Fruit fly (Drosophila melanogaster) whole organism, prepupa: ENCODE measurements around the gene CG10470.

ENCODE experiments used
- CG10669 ChIP-seq: fragments of 200-800 bp; sonication (Bioruptor generic); optimal IDR thresholded peaks from 3 replicates; lab custom pipeline; 2018; ENCODE audit warnings: missing biosample characterization, mild to moderate bottlenecking, missing genetic modification characterization, moderate library complexity
- CG11762 ChIP-seq: fragments of 200-800 bp; sonication (Bioruptor generic); optimal IDR thresholded peaks from 3 replicates; lab custom pipeline; 2016; ENCODE audit warnings: missing biosample characterization, missing genetic modification characterization; ENCODE audit not compliant: insufficient read depth
- CG3032 ChIP-seq: fragments of 200-800 bp; optimal IDR thresholded peaks from 2 replicates; lab custom pipeline; 2019; ENCODE audit warnings: missing biosample characterization, mild to moderate bottlenecking, missing genetic modification characterization, moderate library complexity
- CG6854 ChIP-seq: fragments of 200-800 bp; sonication (Bioruptor generic); optimal IDR thresholded peaks from 2 replicates; lab custom pipeline; 2017; ENCODE audit warnings: missing biosample characterization, mild to moderate bottlenecking, missing genetic modification characterization
- Eip78C ChIP-seq: fragments of 200-800 bp; sonication (Bioruptor generic); peaks from one replicate; lab custom pipeline; 2016; ENCODE audit warnings: missing biosample characterization, missing genetic modification characterization
- Gug ChIP-seq: fragments of 200-800 bp; sonication (Bioruptor generic); IDR thresholded peaks from 2 replicates; pipeline ENCODE4 v1.3.6; 2022; ENCODE audit warnings: missing biosample characterization, missing genetic modification characterization
- Hr39 ChIP-seq: fragments of 200-800 bp; sonication (Bioruptor generic); optimal IDR thresholded peaks from 2 replicates; lab custom pipeline; 2016; ENCODE audit warnings: missing biosample characterization, missing genetic modification characterization
- Sox15 ChIP-seq: fragments of 200-800 bp; sonication (Bioruptor generic); optimal IDR thresholded peaks from 3 replicates; lab custom pipeline; 2016; ENCODE audit warnings: missing biosample characterization, missing genetic modification characterization
- dac ChIP-seq: fragments of 200-800 bp; sonication (Bioruptor generic); optimal IDR thresholded peaks from 2 replicates; lab custom pipeline; 2017; ENCODE audit warnings: missing biosample characterization, mild to moderate bottlenecking, missing genetic modification characterization
- eg ChIP-seq: fragments of 200-800 bp; sonication (Bioruptor generic); IDR thresholded peaks from 3 replicates; pipeline ENCODE4 v1.3.6; 2022; ENCODE audit warnings: missing biosample characterization, missing genetic modification characterization
- lz ChIP-seq: fragments of 200-800 bp; sonication (Bioruptor generic); optimal IDR thresholded peaks from 3 replicates; lab custom pipeline; 2016; ENCODE audit warnings: missing biosample characterization, missing genetic modification characterization
- salr ChIP-seq, 2 experiments: fragments of 200-800 bp; sonication (Bioruptor generic); optimal IDR thresholded peaks; 3 replicates each; lab custom pipeline; 2016 to 2018; ENCODE audit warnings: missing biosample characterization in 2 of 2, missing genetic modification characterization in 2 of 2, mild to moderate bottlenecking in 1 of 2
- spab ChIP-seq: fragments of 200-800 bp; sonication (Bioruptor generic); optimal IDR thresholded peaks from 2 replicates; lab custom pipeline; 2017; ENCODE audit warnings: missing biosample characterization, mild to moderate bottlenecking, missing genetic modification characterization, missing genetic modification reagents
- topi ChIP-seq: fragments of 200-800 bp; sonication (Bioruptor generic); optimal IDR thresholded peaks from 3 replicates; lab custom pipeline; 2016; ENCODE audit warnings: missing biosample characterization, missing genetic modification characterization

dm6 chr2L:19068393-19068792 lies 19.5 kb downstream of the CG10470 start:
- TF ChIP-seq topi (GFP tag; lab: Kevin White, UChicago) (no peak), Hr39 (GFP tag; lab: Kevin White, UChicago) (no peak), Sox15 (GFP tag; lab: Kevin White, UChicago) (no peak), lz (GFP tag; lab: Kevin White, UChicago) (no peak), CG10669 (GFP tag; lab: Kevin White, UChicago) (no peak), CG3032 (tag; lab: Kevin White, UChicago) (no peak), salr (GFP tag; optimal IDR thresholded peaks at IDR 0.05; lab: Kevin White, UChicago) (no peak), Eip78C (GFP tag; lab: Kevin White, UChicago) (no peak), CG11762 (GFP tag; lab: Kevin White, UChicago) (no peak), dac (GFP tag; lab: Kevin White, UChicago) (no peak), spab (no peak), CG6854 (GFP tag; lab: Kevin White, UChicago) (no peak), Gug (GFP tag; lab: Robert Waterston, UW) (no peak), eg (GFP tag; lab: Robert Waterston, UW) (no peak)
